Worm (Caenorhabditis elegans): ENCODE results near the gene col-169.

Gene col-169

DNA sequence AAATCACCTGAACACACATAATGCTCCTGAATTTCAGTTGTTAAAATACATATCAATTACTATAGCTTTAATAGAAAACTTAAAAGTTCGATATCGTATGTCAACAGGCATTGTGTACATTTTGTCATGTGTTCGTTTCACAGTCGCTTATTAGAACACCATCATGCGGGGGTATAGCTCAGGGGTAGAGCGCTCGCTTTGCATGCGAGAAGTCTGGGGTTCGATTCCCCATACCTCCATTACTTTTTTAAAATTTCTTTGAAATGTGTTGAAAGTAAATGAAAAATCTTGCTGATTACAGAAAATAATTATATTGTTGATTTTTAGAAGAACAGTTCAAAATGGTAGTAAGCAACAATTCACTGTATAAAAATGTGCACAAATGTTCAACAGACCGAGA is 42.8 kb upstream of the col-169 start (continued):
- TF ChIP-seq Y75B8A.6 (GFP tag; IDR thresholded peaks at IDR 0.05) = 0 out of 2 replicates have a peak, but pooled peaks have one; percentile 45
- TF ChIP-seq lin-1 (GFP tag; IDR thresholded peaks at IDR 0.05) = peak; percentile 63; the same call in 1 of the 2 replicates
- no peak for TF ChIP-seq F10B5.3 (tag; optimal IDR thresholded peaks at IDR 0.05)
- TF ChIP-seq ama-1 (optimal IDR thresholded peaks at IDR 0.05) = no peak
- peak; percentile 85 for TF ChIP-seq dmd-8 (GFP tag; IDR thresholded peaks at IDR 0.05)
- TF ChIP-seq F49E8.2 (tag; optimal IDR thresholded peaks at IDR 0.05; ENCODE audit: borderline replicate concordance) = peak; percentile 21
- TF ChIP-seq ceh-32 (tag; optimal IDR thresholded peaks at IDR 0.05; ENCODE audit: poor library complexity) = peak; percentile 20
- peak; percentile 50 for TF ChIP-seq T20F7.1 (GFP tag; optimal IDR thresholded peaks at IDR 0.05)
- no peak for TF ChIP-seq ces-1 (GFP tag; optimal IDR thresholded peaks at IDR 0.05)
- TF ChIP-seq skn-1 (tag; optimal IDR thresholded peaks at IDR 0.05) = no peak
- TF ChIP-seq unc-39 (tag; optimal IDR thresholded peaks at IDR 0.05) = no peak
- TF ChIP-seq dpl-1 (GFP tag; optimal IDR thresholded peaks at IDR 0.05) = peak; percentile 35
- no peak for TF ChIP-seq ztf-7 (tag; optimal IDR thresholded peaks at IDR 0.05)
- no peak for TF ChIP-seq lin-15B (tag; optimal IDR thresholded peaks at IDR 0.05)
- peak; percentile 17 for TF ChIP-seq attf-4 (tag; optimal IDR thresholded peaks at IDR 0.05)
- peak; percentile 40; the same call in 1 of the 2 replicates for TF ChIP-seq mdt-29 (GFP tag; IDR thresholded peaks at IDR 0.05)
- no peak for TF ChIP-seq pqm-1 (tag; optimal IDR thresholded peaks at IDR 0.05)
- TF ChIP-seq madf-9 (GFP tag; conservative IDR thresholded peaks at IDR 0.05) = peak; percentile 57; the same call in 1 of the 2 replicates
- peak; percentile 67 for TF ChIP-seq nhr-25 (tag; optimal IDR thresholded peaks at IDR 0.05; ENCODE audit: borderline replicate concordance, insufficient read depth)
- peak; percentile 77 for TF ChIP-seq arid-1 (GFP tag; conservative IDR thresholded peaks at IDR 0.05)
- no peak for TF ChIP-seq lin-38 (GFP tag; IDR thresholded peaks at IDR 0.05)
- no peak for TF ChIP-seq ceh-28 (tag; optimal IDR thresholded peaks at IDR 0.05)
- TF ChIP-seq lsy-2 (tag; optimal IDR thresholded peaks at IDR 0.05) = no peak
- peak; percentile 92 for TF ChIP-seq pha-4 (GFP tag; IDR thresholded peaks at IDR 0.05)
- no peak for TF ChIP-seq pha-4 (tag; optimal IDR thresholded peaks at IDR 0.05)
- TF ChIP-seq Y5F2A.4 (GFP tag; optimal IDR thresholded peaks at IDR 0.05) = peak; percentile 75
- no peak for TF ChIP-seq nhr-237 (tag; optimal IDR thresholded peaks at IDR 0.05)
- TF ChIP-seq Y105C5A.15 (GFP tag; IDR thresholded peaks at IDR 0.05) = peak; percentile 77; the same call in 1 of the 2 replicates
- TF ChIP-seq nhr-48 (tag; optimal IDR thresholded peaks at IDR 0.05) = peak; percentile 65
- TF ChIP-seq ceh-82 (tag; optimal IDR thresholded peaks at IDR 0.05) = no peak
- peak; percentile 86 for TF ChIP-seq vab-7 (GFP tag; IDR thresholded peaks at IDR 0.05)

DNA sequence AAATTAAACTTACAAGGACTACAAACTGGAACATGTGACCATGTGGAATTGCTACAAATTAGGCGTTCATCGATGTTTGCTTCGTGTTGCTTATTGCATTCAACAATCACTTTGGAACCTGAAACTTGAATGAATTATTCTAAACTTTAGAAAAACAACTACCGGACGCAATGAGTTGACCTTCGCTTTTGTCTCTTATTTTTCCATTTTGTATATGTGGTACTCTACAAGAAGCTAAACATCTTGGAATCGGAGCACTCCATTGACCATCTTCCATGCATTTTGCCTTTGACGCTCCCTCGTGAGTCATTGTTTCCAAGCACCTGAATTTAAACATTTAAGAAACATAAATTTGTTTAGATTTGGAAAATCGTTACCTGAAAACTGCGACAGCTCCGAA is 39.9 kb upstream of the col-169 start:
- TF ChIP-seq aha-1 (tag) (peak; percentile 90), Y48G9A.11 (GFP tag; IDR thresholded peaks at IDR 0.05) (no peak)

DNA sequence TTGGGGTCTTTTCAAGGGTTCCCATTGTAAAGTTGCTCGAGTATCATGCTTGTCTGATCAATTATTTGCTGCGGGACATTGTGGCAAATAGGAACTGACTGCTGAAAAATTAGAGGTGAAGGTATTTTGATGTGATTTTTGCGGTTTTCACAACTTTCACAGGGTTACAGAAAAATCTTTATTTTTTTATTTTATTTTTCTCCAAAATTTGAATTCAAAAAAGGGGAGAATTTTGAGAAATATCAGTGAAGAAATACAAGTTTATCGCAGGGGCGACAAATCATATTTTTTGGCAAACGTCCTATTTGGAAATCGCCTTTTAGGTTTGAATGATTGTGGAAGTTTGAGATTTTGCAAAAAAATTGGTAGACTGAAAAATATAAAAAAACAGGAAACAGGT is 37.3 kb upstream of the col-169 start, which contains the start of gene lev-9:
lev-9 (minus strand) TSS at position 101 of the 400 bp plus-strand sequence.
- TF ChIP-seq fkh-10 (GFP tag; optimal IDR thresholded peaks at IDR 0.05) = no peak
- no peak for TF ChIP-seq ceh-82 (tag; optimal IDR thresholded peaks at IDR 0.05)
- TF ChIP-seq nhr-111 (GFP tag; optimal IDR thresholded peaks at IDR 0.05) = no peak
- TF ChIP-seq sdz-12 (GFP tag; optimal IDR thresholded peaks at IDR 0.05) = no peak

DNA sequence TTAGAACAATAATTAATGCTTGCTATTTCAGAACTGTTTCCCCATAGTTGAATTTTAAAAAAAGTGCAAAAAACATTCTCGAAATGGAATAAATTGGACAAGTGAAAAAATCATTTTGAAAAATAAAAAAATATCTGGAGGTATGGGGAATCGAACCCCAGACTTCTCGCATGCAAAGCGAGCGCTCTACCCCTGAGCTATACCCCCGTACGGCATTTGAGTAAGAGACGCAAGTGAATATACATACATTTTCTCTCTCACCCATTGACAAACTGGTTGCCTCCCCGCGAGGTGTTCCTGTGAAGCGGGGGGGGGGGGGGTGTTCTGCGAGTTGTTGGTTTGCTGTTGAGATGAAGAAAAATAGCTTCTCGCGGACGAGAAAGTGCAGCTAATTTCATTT is 36.8 kb upstream of the col-169 start:
- TF ChIP-seq nhr-77 (tag; optimal IDR thresholded peaks at IDR 0.05) (no peak), egl-43 (GFP tag; IDR thresholded peaks at IDR 0.05) (peak; percentile 98), D1046.2 (GFP tag; IDR thresholded peaks at IDR 0.05) (peak; percentile 95), egl-27 (tag; optimal IDR thresholded peaks at IDR 0.05) (no peak), mes-2 (tag; optimal IDR thresholded peaks at IDR 0.05; ENCODE audit: poor library complexity, severe bottlenecking) (peak; percentile 89), nhr-11 (tag; optimal IDR thresholded peaks at IDR 0.05) (no peak), nhr-237 (tag; optimal IDR thresholded peaks at IDR 0.05) (no peak), lin-38 (GFP tag; IDR thresholded peaks at IDR 0.05) (peak; percentile 83), aha-1 (tag) (peak; percentile 33), rbr-2 (tag; optimal IDR thresholded peaks at IDR 0.05) (peak; percentile 76), F10B5.3 (tag; optimal IDR thresholded peaks at IDR 0.05) (peak; percentile 62), F26F4.8 (GFP tag; conservative IDR thresholded peaks at IDR 0.05) (peak; percentile 90), snpc-1.2 (GFP tag; IDR thresholded peaks at IDR 0.05) (peak; percentile 93), hlh-11 (tag; optimal IDR thresholded peaks at IDR 0.05) (peak; percentile 57), php-3 (GFP tag; IDR thresholded peaks at IDR 0.05) (peak; percentile 83), mdl-1 (tag; optimal IDR thresholded peaks at IDR 0.05) (peak in 1 of 2 experiments; percentile 56), ceh-32 (tag; optimal IDR thresholded peaks at IDR 0.05; ENCODE audit: poor library complexity) (no peak), attf-4 (tag; optimal IDR thresholded peaks at IDR 0.05) (no peak)

All from whole organism, L4 larva.